Worm (Caenorhabditis elegans): ENCODE data around the gene srr-1.
A peak's percentile ranks its signal among the peaks of the same experiment; 100 is the strongest.

Gene srr-1

ce11 chrV:13011904-13012303 is 41.6 kb downstream of the srr-1 start:
- no peak for TF ChIP-seq unc-130 (tag; optimal IDR thresholded peaks at IDR 0.05)
- no peak for TF ChIP-seq nhr-47 (tag; optimal IDR thresholded peaks at IDR 0.05)
- TF ChIP-seq lsy-2 (tag; optimal IDR thresholded peaks at IDR 0.05) = no peak
- TF ChIP-seq nhr-90 (tag; optimal IDR thresholded peaks at IDR 0.05; ENCODE audit: poor library complexity) = no peak
- TF ChIP-seq elt-3 (tag; optimal IDR thresholded peaks at IDR 0.05) = no peak
- no peak for TF ChIP-seq pqm-1 (tag; optimal IDR thresholded peaks at IDR 0.05)
- no peak for TF ChIP-seq nhr-11 (tag; optimal IDR thresholded peaks at IDR 0.05)
- TF ChIP-seq nhr-71 (tag; optimal IDR thresholded peaks at IDR 0.05) = peak; percentile 5
- peak; percentile 93 for TF ChIP-seq elt-2 (tag; optimal IDR thresholded peaks at IDR 0.05)
- TF ChIP-seq nhr-20 (tag; optimal IDR thresholded peaks at IDR 0.05) = peak; percentile 18
- TF ChIP-seq efl-3 (GFP tag; optimal IDR thresholded peaks at IDR 0.05) = no peak
- no peak for TF ChIP-seq nhr-12 (tag; optimal IDR thresholded peaks at IDR 0.05)
- TF ChIP-seq lin-35 (GFP tag; optimal IDR thresholded peaks at IDR 0.05) = peak in 1 of 2 experiments; percentile 21
- no peak for TF ChIP-seq pax-3 (tag; optimal IDR thresholded peaks at IDR 0.05)
- no peak for TF ChIP-seq ceh-90 (tag; optimal IDR thresholded peaks at IDR 0.05)
- TF ChIP-seq sptf-1 (tag; optimal IDR thresholded peaks at IDR 0.05) = no peak
- no peak for TF ChIP-seq ceh-88 (GFP tag; IDR thresholded peaks at IDR 0.05)
- TF ChIP-seq egl-13 (tag; optimal IDR thresholded peaks at IDR 0.05) = no peak
- TF ChIP-seq tlp-1 (tag; optimal IDR thresholded peaks at IDR 0.05) = no peak
- TF ChIP-seq lin-13 (GFP tag; optimal IDR thresholded peaks at IDR 0.05) = no peak
- no peak for TF ChIP-seq unc-62 (GFP tag; optimal IDR thresholded peaks at IDR 0.05)
- TF ChIP-seq jun-1 (tag; optimal IDR thresholded peaks at IDR 0.05) = no peak
- no peak for TF ChIP-seq snpc-4 (tag; optimal IDR thresholded peaks at IDR 0.05)

DNA sequence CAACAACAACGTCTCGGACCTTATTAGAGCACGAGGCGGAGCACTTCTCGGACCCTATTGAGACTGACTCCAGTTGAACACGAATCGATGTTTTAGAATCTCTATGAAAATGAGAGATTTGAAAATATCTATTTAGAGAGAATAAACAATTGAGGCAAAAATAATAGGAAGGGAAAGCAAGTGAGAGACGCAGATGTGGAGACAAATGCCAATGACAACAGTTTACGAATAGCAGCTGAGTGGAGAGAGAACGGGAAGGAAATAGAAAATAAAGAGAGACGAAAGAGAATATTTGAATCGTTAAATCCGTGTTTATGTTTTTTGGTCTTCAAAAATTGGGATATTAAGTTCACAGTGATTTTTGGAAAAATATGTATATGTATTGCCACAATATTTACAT is 43.7 kb downstream of the srr-1 start:
- TF ChIP-seq C16A3.4 (tag; optimal IDR thresholded peaks at IDR 0.05) (no peak), snu-23 (GFP tag; optimal IDR thresholded peaks at IDR 0.05) (peak; percentile 59), lir-3 (tag; optimal IDR thresholded peaks at IDR 0.05; ENCODE audit: poor library complexity) (no peak), aly-2 (tag; optimal IDR thresholded peaks at IDR 0.05) (no peak), nhr-84 (tag; optimal IDR thresholded peaks at IDR 0.05) (no peak), fkh-10 (GFP tag; optimal IDR thresholded peaks at IDR 0.05) (no peak), rnt-1 (tag; optimal IDR thresholded peaks at IDR 0.05) (peak; percentile 22), pag-3 (tag; optimal IDR thresholded peaks at IDR 0.05; ENCODE audit: borderline replicate concordance, insufficient read depth) (no peak), ama-1 (optimal IDR thresholded peaks at IDR 0.05) (no peak), efl-1 (optimal IDR thresholded peaks at IDR 0.05) (peak in 1 of 2 experiments; percentile 32), efl-1 (GFP tag; optimal IDR thresholded peaks at IDR 0.05 in 1 of 2) (peak in 1 of 2 experiments; percentile 74), mdl-1 (tag; optimal IDR thresholded peaks at IDR 0.05) (no peak), nhr-90 (tag; optimal IDR thresholded peaks at IDR 0.05; ENCODE audit: poor library complexity) (no peak), ztf-11 (tag; optimal IDR thresholded peaks at IDR 0.05) (no peak), blmp-1 (tag; optimal IDR thresholded peaks at IDR 0.05) (peak; percentile 70), ets-5 (GFP tag; IDR thresholded peaks at IDR 0.05) (no peak), F16B12.6 (tag; optimal IDR thresholded peaks at IDR 0.05) (no peak), nhr-77 (tag; optimal IDR thresholded peaks at IDR 0.05) (no peak), Y116A8C.19 (tag; optimal IDR thresholded peaks at IDR 0.05; ENCODE audit: borderline replicate concordance) (no peak), mef-2 (tag; optimal IDR thresholded peaks at IDR 0.05) (no peak), zag-1 (tag; optimal IDR thresholded peaks at IDR 0.05) (no peak), nhr-71 (tag; optimal IDR thresholded peaks at IDR 0.05) (peak; percentile 61), unc-62 (GFP tag; optimal IDR thresholded peaks at IDR 0.05) (no peak), lin-13 (GFP tag; optimal IDR thresholded peaks at IDR 0.05) (no peak), hlh-4 (tag; optimal IDR thresholded peaks at IDR 0.05) (no peak), elt-2 (tag; optimal IDR thresholded peaks at IDR 0.05) (no peak), dpl-1 (GFP tag; optimal IDR thresholded peaks at IDR 0.05) (peak in 2 of 3 experiments; percentile 8 to 14), lsy-2 (tag; optimal IDR thresholded peaks at IDR 0.05) (peak; percentile 0 to 37), nhr-85 (tag) (peak; percentile 52), unc-98 (GFP tag; IDR thresholded peaks at IDR 0.05) (no peak), lin-39 (tag; optimal IDR thresholded peaks at IDR 0.05) (no peak), nhr-237 (tag; optimal IDR thresholded peaks at IDR 0.05) (no peak), ceh-90 (tag; optimal IDR thresholded peaks at IDR 0.05) (no peak), snpc-4 (tag; optimal IDR thresholded peaks at IDR 0.05) (peak; percentile 19), lin-15B (tag; optimal IDR thresholded peaks at IDR 0.05) (no peak), ceh-88 (GFP tag; IDR thresholded peaks at IDR 0.05) (no peak), isw-1 (GFP tag; IDR thresholded peaks at IDR 0.05) (no peak), fkh-4 (tag; optimal IDR thresholded peaks at IDR 0.05; ENCODE audit: borderline replicate concordance) (no peak)
